Worm (Caenorhabditis elegans): ENCODE data around the gene nbs-1.

Gene nbs-1

ce11 chrII:11135773-11136172 lies 39.5 kb upstream of the nbs-1 start:
- TF ChIP-seq hlh-30 (tag; optimal IDR thresholded peaks at IDR 0.05; ENCODE audit: insufficient read depth): peak; percentile 32
- TF ChIP-seq Y5F2A.4 (GFP tag; optimal IDR thresholded peaks at IDR 0.05): no peak
- TF ChIP-seq hlh-11 (tag; optimal IDR thresholded peaks at IDR 0.05): peak; percentile 22
- TF ChIP-seq hmg-1.1 (GFP tag; IDR thresholded peaks at IDR 0.05): no peak
- TF ChIP-seq ceh-20 (GFP tag; IDR thresholded peaks at IDR 0.05): no peak
- TF ChIP-seq daf-16 (GFP tag; optimal IDR thresholded peaks at IDR 0.05): peak in 1 of 2 experiments; percentile 67
- TF ChIP-seq daf-16 (tag; optimal IDR thresholded peaks at IDR 0.05): peak; percentile 82
- peak in 1 of 2 experiments; percentile 95 for TF ChIP-seq unc-62 (GFP tag; optimal IDR thresholded peaks at IDR 0.05 in 1 of 2)
- no peak for TF ChIP-seq unc-62 (tag; optimal IDR thresholded peaks at IDR 0.05)
- TF ChIP-seq lin-38 (GFP tag; IDR thresholded peaks at IDR 0.05): no peak
- no peak for TF ChIP-seq arid-1 (GFP tag; conservative IDR thresholded peaks at IDR 0.05)

ce11 chrII:11134828-11135227 lies 38.5 kb upstream of the nbs-1 start, which contains the start of gene F40F8.5:
Gene F40F8.5, minus strand, starts transcription at chrII:11134928.
- TF ChIP-seq sdz-12 (GFP tag; optimal IDR thresholded peaks at IDR 0.05) (no peak), hif-1 (tag; optimal IDR thresholded peaks at IDR 0.05) (no peak)

ce11 chrII:11132542-11132941 lies 36.3 kb upstream of the nbs-1 start, which contains the start of gene F40F8.11:
Gene F40F8.11, minus strand, starts transcription at chrII:11132590.
- TF ChIP-seq zip-11 (GFP tag; IDR thresholded peaks at IDR 0.05): no peak
- TF ChIP-seq nhr-77 (tag; optimal IDR thresholded peaks at IDR 0.05): peak; percentile 23
- no peak for TF ChIP-seq madf-5 (GFP tag; IDR thresholded peaks at IDR 0.05)
- TF ChIP-seq lin-38 (GFP tag; IDR thresholded peaks at IDR 0.05): peak; percentile 93
- TF ChIP-seq lin-15B (tag; optimal IDR thresholded peaks at IDR 0.05): no peak
- peak; percentile 66 for TF ChIP-seq dve-1 (tag; optimal IDR thresholded peaks at IDR 0.05; ENCODE audit: insufficient read depth)
- TF ChIP-seq attf-4 (tag; optimal IDR thresholded peaks at IDR 0.05): no peak
- peak; percentile 25 for TF ChIP-seq hlh-30 (tag; optimal IDR thresholded peaks at IDR 0.05; ENCODE audit: insufficient read depth)
- TF ChIP-seq ceh-32 (tag; optimal IDR thresholded peaks at IDR 0.05; ENCODE audit: poor library complexity): no peak
- peak; percentile 1 for TF ChIP-seq nhr-28 (tag; optimal IDR thresholded peaks at IDR 0.05)
- no peak for TF ChIP-seq pqm-1 (tag; optimal IDR thresholded peaks at IDR 0.05)
- TF ChIP-seq aly-2 (tag; optimal IDR thresholded peaks at IDR 0.05): no peak
- TF ChIP-seq daf-16 (GFP tag; optimal IDR thresholded peaks at IDR 0.05): peak in 1 of 2 experiments; percentile 44
- TF ChIP-seq daf-16 (tag; optimal IDR thresholded peaks at IDR 0.05): peak; percentile 32
- no peak for TF ChIP-seq tra-1 (GFP tag; IDR thresholded peaks at IDR 0.05)
- TF ChIP-seq mep-1 (tag; optimal IDR thresholded peaks at IDR 0.05): peak; percentile 21
- TF ChIP-seq zfp-3 (GFP tag; conservative IDR thresholded peaks at IDR 0.05): no peak
- no peak for TF ChIP-seq tag-97 (GFP tag; IDR thresholded peaks at IDR 0.05)
- TF ChIP-seq nhr-102 (tag; optimal IDR thresholded peaks at IDR 0.05): peak; percentile 11
- peak; percentile 8 for TF ChIP-seq aha-1 (tag)
- TF ChIP-seq pha-4 (GFP tag; IDR thresholded peaks at IDR 0.05): no peak
- no peak for TF ChIP-seq pha-4 (tag; optimal IDR thresholded peaks at IDR 0.05)
- TF ChIP-seq dpl-1 (GFP tag; optimal IDR thresholded peaks at IDR 0.05): peak; percentile 86
- peak in 1 of 2 experiments; percentile 82 for TF ChIP-seq lsy-2 (tag; optimal IDR thresholded peaks at IDR 0.05)
- no peak for TF ChIP-seq mdl-1 (tag; optimal IDR thresholded peaks at IDR 0.05)
- no peak for TF ChIP-seq hlh-11 (tag; optimal IDR thresholded peaks at IDR 0.05)
- no peak for TF ChIP-seq F26F4.8 (GFP tag; conservative IDR thresholded peaks at IDR 0.05)
- TF ChIP-seq mes-2 (tag; optimal IDR thresholded peaks at IDR 0.05; ENCODE audit: poor library complexity, severe bottlenecking): peak; percentile 68
- no peak for TF ChIP-seq lin-1 (GFP tag; IDR thresholded peaks at IDR 0.05)
- TF ChIP-seq R02D3.7 (tag; optimal IDR thresholded peaks at IDR 0.05): no peak
- TF ChIP-seq fos-1 (tag; optimal IDR thresholded peaks at IDR 0.05): no peak
